Worm (Caenorhabditis elegans): Measurements from ENCODE around the gene C33F10.1.

- TF ChIP-seq B0310.2 (tag; optimal IDR thresholded peaks at IDR 0.05) (no peak), ceh-36 (tag; optimal IDR thresholded peaks at IDR 0.05) (no peak), flt-1 (GFP tag; IDR thresholded peaks at IDR 0.05) (no peak), F13C5.2 (tag; optimal IDR thresholded peaks at IDR 0.05) (no peak), ets-7 (tag; optimal IDR thresholded peaks at IDR 0.05) (no peak), scrt-1 (GFP tag; IDR thresholded peaks at IDR 0.05) (no peak), hnd-1 (tag; optimal IDR thresholded peaks at IDR 0.05) (no peak)
These were observed 19.9 kb downstream of the C33F10.1 start for ce11 chrII:4854761-4855160.
